Worm (Caenorhabditis elegans): ENCODE data around the gene Y116A8C.33.

- TF ChIP-seq lin-39 (tag; optimal IDR thresholded peaks at IDR 0.05) (no peak), aly-2 (tag; optimal IDR thresholded peaks at IDR 0.05) (no peak)
Observed at ce11 chrIV:17084839-17085238, 27.1 kb upstream of the Y116A8C.33 start.

All from whole organism, L2 larva.